Fruit fly (Drosophila melanogaster): Measurements from ENCODE around the gene SP1173.

Gene SP1173

DNA sequence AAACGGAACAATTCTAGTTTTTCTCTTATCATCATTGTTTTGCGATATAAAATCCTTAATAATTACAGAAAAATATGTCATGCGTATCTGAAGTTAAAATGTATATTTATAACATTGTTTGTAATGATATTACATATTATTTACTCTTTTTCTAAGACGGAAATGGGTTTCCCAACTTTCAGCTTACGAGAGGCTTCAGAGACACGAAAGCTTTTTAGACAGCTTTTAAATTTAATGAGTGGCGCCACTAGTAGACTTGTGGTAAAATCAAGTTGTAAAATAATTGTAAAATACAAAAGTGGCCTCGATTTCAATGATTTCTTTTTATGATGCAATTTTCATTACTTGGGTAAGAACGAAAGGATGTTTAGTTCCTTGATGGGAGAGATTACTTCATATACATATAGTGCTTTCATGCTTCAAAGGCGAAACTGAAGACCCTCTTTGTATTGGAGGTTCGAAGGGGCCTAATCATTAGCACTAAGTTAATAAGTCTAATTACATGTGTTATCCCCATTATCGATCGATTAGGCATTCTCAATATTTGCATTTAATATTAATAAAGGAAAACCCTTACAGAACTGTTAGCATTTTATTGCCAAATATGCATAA lies 5.8 kb upstream of the SP1173 start:
- TF ChIP-seq pan (optimal IDR thresholded peaks at IDR 0.05) (no peak), Dll (optimal IDR thresholded peaks at IDR 0.05) (no peak), psq (optimal IDR thresholded peaks at IDR 0.05) (no peak), usp (GFP tag; optimal IDR thresholded peaks at IDR 0.05) (no peak)

DNA sequence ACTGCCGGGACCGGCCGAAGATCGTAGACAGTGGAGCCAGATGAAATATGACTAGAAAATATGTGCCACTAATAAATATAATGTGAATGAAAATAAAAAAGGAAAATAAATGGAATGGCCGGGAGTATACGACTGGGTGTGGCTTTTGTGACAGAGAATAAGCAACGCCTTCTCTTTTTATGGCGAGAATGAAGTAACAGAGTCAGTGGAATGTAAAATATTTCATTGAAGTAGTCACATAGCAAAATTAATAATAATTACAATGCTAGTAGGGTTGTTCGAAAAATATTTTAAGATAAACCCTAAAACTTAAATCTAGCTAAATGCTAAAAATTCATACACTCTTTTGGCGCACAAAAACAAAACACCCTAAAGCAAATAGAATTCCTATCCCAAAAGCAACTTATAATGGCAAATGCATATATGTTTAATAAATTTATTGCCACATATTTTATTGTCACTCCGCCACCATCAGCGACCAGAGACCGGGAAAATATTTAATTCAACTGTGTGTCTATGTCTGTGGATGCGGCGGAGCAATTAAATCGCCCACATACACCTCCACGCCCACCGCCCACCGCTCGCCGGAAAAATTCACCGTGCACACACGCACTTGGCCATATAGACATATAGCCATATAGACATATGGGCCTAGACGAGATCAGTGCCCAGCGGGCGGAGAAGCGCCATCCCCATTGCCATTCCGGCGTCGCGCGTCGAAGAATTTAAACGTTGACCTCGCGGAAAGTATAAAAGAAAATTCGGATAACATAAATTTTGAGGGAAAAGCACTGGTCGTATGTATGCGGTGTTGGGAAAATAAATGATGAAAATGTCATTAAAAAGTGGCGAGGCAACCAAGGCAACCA lies 3.6 kb upstream of the SP1173 start:
- TF ChIP-seq pan (optimal IDR thresholded peaks at IDR 0.05): no peak
- TF ChIP-seq usp (GFP tag; optimal IDR thresholded peaks at IDR 0.05): no peak
- no peak for TF ChIP-seq CG8478 (optimal IDR thresholded peaks at IDR 0.05)
- TF ChIP-seq EcR (GFP tag; optimal IDR thresholded peaks at IDR 0.05): no peak
- no peak for TF ChIP-seq psq (optimal IDR thresholded peaks at IDR 0.05)
- TF ChIP-seq Dll (optimal IDR thresholded peaks at IDR 0.05): no peak

DNA sequence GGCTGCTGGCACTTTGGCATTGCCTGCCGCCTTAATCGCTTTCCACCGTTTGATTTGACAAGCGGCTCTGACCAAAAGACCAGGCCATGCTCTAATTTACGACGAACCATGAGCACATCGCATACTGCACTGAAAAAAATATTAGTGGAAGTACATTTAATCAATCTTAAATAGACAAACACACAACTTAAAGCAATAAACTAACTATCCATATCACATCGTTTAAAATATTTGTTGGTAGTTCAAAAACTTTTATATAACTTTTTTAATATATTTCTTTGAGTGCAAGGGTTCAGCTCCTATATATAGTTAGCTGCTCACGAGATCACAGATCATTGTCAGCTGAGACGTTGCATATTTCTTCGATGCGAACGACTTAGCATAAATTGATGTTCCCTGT lies 2.5 kb upstream of the SP1173 start:
- TF ChIP-seq Dll (optimal IDR thresholded peaks at IDR 0.05): no peak
- TF ChIP-seq psq (optimal IDR thresholded peaks at IDR 0.05): no peak
- TF ChIP-seq usp (GFP tag; optimal IDR thresholded peaks at IDR 0.05): no peak
- TF ChIP-seq EcR (GFP tag; optimal IDR thresholded peaks at IDR 0.05): no peak
- TF ChIP-seq pan (optimal IDR thresholded peaks at IDR 0.05): no peak
- no peak for TF ChIP-seq CG8478 (optimal IDR thresholded peaks at IDR 0.05)

- no peak for TF ChIP-seq Dll (optimal IDR thresholded peaks at IDR 0.05)
- TF ChIP-seq psq (optimal IDR thresholded peaks at IDR 0.05): no peak
- no peak for TF ChIP-seq CG8478 (optimal IDR thresholded peaks at IDR 0.05)
- no peak for TF ChIP-seq pan (optimal IDR thresholded peaks at IDR 0.05)
- TF ChIP-seq EcR (GFP tag; optimal IDR thresholded peaks at IDR 0.05): no peak
- TF ChIP-seq usp (GFP tag; optimal IDR thresholded peaks at IDR 0.05): no peak
These were observed 1.2 kb upstream of the SP1173 start, which contains the start of gene CG8519 for dm6 chr3L:6704468-6705056. TSS of gene CG8519 (plus strand) at chr3L:6704860.

DNA sequence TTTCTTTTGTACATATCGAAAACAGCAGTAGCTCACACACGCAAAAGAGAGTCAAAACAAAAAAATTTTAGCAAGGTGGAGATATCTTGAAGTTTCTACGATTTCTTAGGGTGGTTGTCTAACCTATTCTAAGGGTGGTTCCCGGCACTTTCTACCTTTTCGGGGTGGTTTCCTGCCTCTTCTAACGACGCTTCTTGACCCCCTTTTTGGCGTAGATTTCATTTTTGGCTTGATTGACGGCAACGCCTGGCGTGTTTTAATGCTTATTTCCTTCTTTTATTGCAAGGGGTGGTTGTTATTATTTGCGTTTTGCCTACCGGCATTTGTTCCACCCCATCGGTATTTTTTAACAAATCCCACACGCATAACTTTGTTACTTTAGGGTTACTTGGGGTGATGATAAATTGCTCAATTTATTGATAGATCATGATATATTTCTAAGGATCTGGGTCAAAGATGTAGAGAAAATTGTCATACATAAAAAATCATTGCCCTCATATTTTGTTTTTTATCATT lies 2.3 kb downstream of the SP1173 start:
- TF ChIP-seq pan (optimal IDR thresholded peaks at IDR 0.05) (no peak), psq (optimal IDR thresholded peaks at IDR 0.05) (no peak)

- TF ChIP-seq psq (optimal IDR thresholded peaks at IDR 0.05) (no peak), CG8478 (optimal IDR thresholded peaks at IDR 0.05) (no peak), usp (GFP tag; optimal IDR thresholded peaks at IDR 0.05) (no peak), pan (optimal IDR thresholded peaks at IDR 0.05) (no peak), EcR (GFP tag; optimal IDR thresholded peaks at IDR 0.05) (no peak), Dll (optimal IDR thresholded peaks at IDR 0.05) (no peak)
These were observed 6.0 kb downstream of the SP1173 start for dm6 chr3L:6697353-6697752.

DNA sequence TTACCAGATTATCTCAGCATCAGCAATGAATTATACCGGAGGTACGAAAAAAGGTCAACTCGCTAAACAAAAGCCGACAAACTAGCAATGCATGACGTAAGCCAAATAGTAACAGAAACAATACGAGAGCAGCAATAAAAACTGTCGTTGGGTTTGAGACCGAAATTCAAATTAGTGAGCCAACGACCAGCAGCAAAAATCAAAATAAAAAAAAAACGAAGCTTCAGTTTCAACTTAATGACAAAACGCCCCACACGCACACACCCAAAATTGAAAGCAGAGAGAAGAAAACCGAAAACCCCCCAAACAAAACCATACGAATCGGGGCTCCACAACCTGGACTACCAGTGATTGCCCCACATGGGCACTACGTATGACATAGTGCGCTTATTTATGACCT lies 9.1 kb downstream of the SP1173 start:
- TF ChIP-seq EcR (GFP tag; optimal IDR thresholded peaks at IDR 0.05) (no peak), usp (GFP tag; optimal IDR thresholded peaks at IDR 0.05) (no peak), pan (optimal IDR thresholded peaks at IDR 0.05) (no peak), CG8478 (optimal IDR thresholded peaks at IDR 0.05) (no peak), psq (optimal IDR thresholded peaks at IDR 0.05) (no peak), Dll (optimal IDR thresholded peaks at IDR 0.05) (no peak)

dm6 chr3L:6693191-6693590 lies 10.1 kb downstream of the SP1173 start:
- no peak for TF ChIP-seq usp (GFP tag; optimal IDR thresholded peaks at IDR 0.05)
- TF ChIP-seq pan (optimal IDR thresholded peaks at IDR 0.05): no peak
- no peak for TF ChIP-seq psq (optimal IDR thresholded peaks at IDR 0.05)
- TF ChIP-seq EcR (GFP tag; optimal IDR thresholded peaks at IDR 0.05): no peak
- TF ChIP-seq CG8478 (optimal IDR thresholded peaks at IDR 0.05): no peak

DNA sequence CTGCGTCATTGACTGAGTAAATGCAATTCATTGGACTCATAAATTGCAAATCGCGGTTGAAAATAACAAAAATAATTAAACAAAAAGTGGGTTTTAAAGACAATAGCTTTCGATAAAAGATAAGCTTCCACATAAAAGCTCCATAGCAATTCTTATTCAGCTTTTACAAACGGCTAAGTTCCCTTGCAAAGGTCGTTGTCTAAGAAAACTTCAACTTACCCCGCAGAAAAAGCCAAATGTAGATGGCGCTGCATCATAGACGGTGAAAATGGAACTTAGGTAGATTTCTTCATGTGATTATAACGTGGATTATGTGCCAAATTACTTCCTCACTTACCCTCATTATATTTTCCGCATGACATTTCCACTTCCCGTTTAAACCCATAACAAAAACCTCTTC lies 14.4 kb downstream of the SP1173 start:
- TF ChIP-seq EcR (GFP tag; optimal IDR thresholded peaks at IDR 0.05): no peak
- no peak for TF ChIP-seq psq (optimal IDR thresholded peaks at IDR 0.05)
- TF ChIP-seq Dll (optimal IDR thresholded peaks at IDR 0.05): no peak
- TF ChIP-seq pan (optimal IDR thresholded peaks at IDR 0.05): no peak
- TF ChIP-seq usp (GFP tag; optimal IDR thresholded peaks at IDR 0.05): no peak
- TF ChIP-seq CG8478 (optimal IDR thresholded peaks at IDR 0.05): no peak

dm6 chr3L:6667716-6668115 lies 35.6 kb downstream of the SP1173 start, which contains the start of gene Grl65a:
TSS of gene Grl65a (minus strand) at chr3L:6667816.
- no peak for TF ChIP-seq pan (optimal IDR thresholded peaks at IDR 0.05)
- no peak for TF ChIP-seq EcR (GFP tag; optimal IDR thresholded peaks at IDR 0.05)
- no peak for TF ChIP-seq psq (optimal IDR thresholded peaks at IDR 0.05)
- no peak for TF ChIP-seq Dll (optimal IDR thresholded peaks at IDR 0.05)
- no peak for TF ChIP-seq usp (GFP tag; optimal IDR thresholded peaks at IDR 0.05)
- TF ChIP-seq CG8478 (optimal IDR thresholded peaks at IDR 0.05): no peak

- TF ChIP-seq CG8478 (optimal IDR thresholded peaks at IDR 0.05): no peak
- TF ChIP-seq pan (optimal IDR thresholded peaks at IDR 0.05): no peak
- TF ChIP-seq Dll (optimal IDR thresholded peaks at IDR 0.05): no peak
- TF ChIP-seq usp (GFP tag; optimal IDR thresholded peaks at IDR 0.05): no peak
These were observed 37.8 kb downstream of the SP1173 start, which contains the start of gene eIF4E4 for dm6 chr3L:6665541-6665940. TSS of gene eIF4E4 (minus strand) at chr3L:6665641.
